Worm (Caenorhabditis elegans) whole organism, L3 larva: ENCODE results near the gene C16C8.22.

Experiments
- R02D3.7 ChIP-seq: fragments of 150-350 bp; optimal IDR thresholded peaks from 2 replicates; lab custom pipeline; 2014; ENCODE audit warnings: missing biosample characterization, missing genetic modification characterization
- ZK546.5 ChIP-seq: sonication (generic microtip); optimal IDR thresholded peaks from 2 replicates; lab custom pipeline; 2017; ENCODE audit warnings: missing biosample characterization, missing genetic modification characterization
- aly-2 ChIP-seq: fragments of 150-350 bp; optimal IDR thresholded peaks from 2 replicates; lab custom pipeline; 2014; ENCODE audit warnings: missing biosample characterization, missing genetic modification characterization
- ama-1 ChIP-seq: fragments of 150-350 bp; optimal IDR thresholded peaks from 2 replicates; lab custom pipeline; 2018
- ceh-16 ChIP-seq: sonication (generic microtip); optimal IDR thresholded peaks from 2 replicates; lab custom pipeline; 2017; ENCODE audit warnings: missing biosample characterization, missing genetic modification characterization
- ceh-28 ChIP-seq: fragments of 150-350 bp; optimal IDR thresholded peaks from 2 replicates; lab custom pipeline; 2014; ENCODE audit warnings: missing biosample characterization, missing genetic modification reagents, missing genetic modification characterization
- ceh-82 ChIP-seq: fragments of 150-350 bp; optimal IDR thresholded peaks from 2 replicates; lab custom pipeline; 2014; ENCODE audit warnings: missing biosample characterization, missing genetic modification characterization
- ceh-9 ChIP-seq: sonication (generic microtip); optimal IDR thresholded peaks from 2 replicates; lab custom pipeline; 2018; ENCODE audit warnings: missing biosample characterization, missing genetic modification characterization
- egl-5 ChIP-seq: fragments of 150-350 bp; optimal IDR thresholded peaks from 2 replicates; lab custom pipeline; 2017; ENCODE audit warnings: missing biosample characterization, missing genetic modification reagents, missing genetic modification characterization, inconsistent platforms
- elt-1 ChIP-seq: fragments of 150-350 bp; optimal IDR thresholded peaks from 2 replicates; lab custom pipeline; 2014; ENCODE audit warnings: missing biosample characterization, missing genetic modification characterization
- elt-2 ChIP-seq: sonication (generic microtip); optimal IDR thresholded peaks from 2 replicates; lab custom pipeline; 2016; ENCODE audit warnings: missing genetic modification reagents, mild to moderate bottlenecking, missing genetic modification characterization, missing compliant biosample characterization
- elt-3 ChIP-seq, 3 experiments: fragments of 150-350 bp in 1 of 3; sonication (generic microtip) in 2 of 3; optimal IDR thresholded peaks; 2 replicates in 2 of 3; 4 replicates in 1 of 3; lab custom pipeline; 2014 to 2017; ENCODE audit warnings: missing biosample characterization in 3 of 3, missing genetic modification characterization in 3 of 3
- fkh-2 ChIP-seq: fragments of 150-350 bp; optimal IDR thresholded peaks from 2 replicates; lab custom pipeline; 2014; ENCODE audit warnings: missing biosample characterization, missing genetic modification reagents, missing genetic modification characterization
- fos-1 ChIP-seq: fragments of 150-350 bp; optimal IDR thresholded peaks from 2 replicates; lab custom pipeline; 2014; ENCODE audit warnings: missing biosample characterization, missing genetic modification characterization
- hmg-11 ChIP-seq: sonication (generic microtip); optimal IDR thresholded peaks from 2 replicates; lab custom pipeline; 2016; ENCODE audit warnings: missing genetic modification characterization, missing compliant biosample characterization
- jun-1 ChIP-seq: fragments of 150-350 bp; optimal IDR thresholded peaks from 2 replicates; lab custom pipeline; 2014; ENCODE audit warnings: missing biosample characterization, missing genetic modification reagents, missing genetic modification characterization
- lin-15B ChIP-seq: fragments of 150-350 bp; optimal IDR thresholded peaks from 2 replicates; lab custom pipeline; 2014; ENCODE audit warnings: missing biosample characterization, missing genetic modification characterization
- lin-39 ChIP-seq: fragments of 150-350 bp; optimal IDR thresholded peaks from 2 replicates; lab custom pipeline; 2018; ENCODE audit warnings: missing biosample characterization, missing genetic modification reagents, missing genetic modification characterization
- lsy-12 ChIP-seq: sonication (generic microtip); optimal IDR thresholded peaks from 2 replicates; lab custom pipeline; 2016; ENCODE audit warnings: mild to moderate bottlenecking, missing genetic modification characterization, missing compliant biosample characterization
- mml-1 ChIP-seq: fragments of 150-350 bp; sonication (generic microtip); optimal IDR thresholded peaks from 3 replicates; lab custom pipeline; 2014; ENCODE audit warnings: missing biosample characterization, missing genetic modification characterization
- nfya-1 ChIP-seq: sonication (generic microtip); optimal IDR thresholded peaks from 2 replicates; lab custom pipeline; 2017; ENCODE audit warnings: missing genetic modification characterization, mild to moderate bottlenecking, missing compliant biosample characterization, antibody characterized with exemption, moderate library complexity; ENCODE audit not compliant: insufficient read depth
- nhr-11 ChIP-seq: fragments of 150-350 bp; optimal IDR thresholded peaks from 2 replicates; lab custom pipeline; 2014; ENCODE audit warnings: missing biosample characterization, missing genetic modification characterization
- nhr-12 ChIP-seq: fragments of 150-350 bp; optimal IDR thresholded peaks from 2 replicates; lab custom pipeline; 2014; ENCODE audit warnings: missing biosample characterization, missing genetic modification characterization
- nhr-23 ChIP-seq: fragments of 150-350 bp; optimal IDR thresholded peaks from 2 replicates; lab custom pipeline; 2014; ENCODE audit warnings: missing biosample characterization, missing genetic modification reagents, missing genetic modification characterization
- nhr-237 ChIP-seq: fragments of 150-350 bp; optimal IDR thresholded peaks from 2 replicates; lab custom pipeline; 2014; ENCODE audit warnings: missing biosample characterization, missing genetic modification characterization
- nhr-25 ChIP-seq: sonication (generic microtip); optimal IDR thresholded peaks from 2 replicates; lab custom pipeline; 2017; ENCODE audit warnings: missing biosample characterization, missing genetic modification characterization
- nhr-28 ChIP-seq: fragments of 150-350 bp; optimal IDR thresholded peaks from 2 replicates; lab custom pipeline; 2014; ENCODE audit warnings: missing biosample characterization, missing genetic modification characterization
- nhr-43 ChIP-seq: sonication (generic microtip); optimal IDR thresholded peaks from 2 replicates; lab custom pipeline; 2016; ENCODE audit warnings: mild to moderate bottlenecking, missing genetic modification characterization, missing compliant biosample characterization; ENCODE audit not compliant: poor library complexity, severe bottlenecking
- nhr-76 ChIP-seq: fragments of 150-350 bp; sonication (generic microtip); optimal IDR thresholded peaks from 5 replicates; lab custom pipeline; 2014; ENCODE audit warnings: missing biosample characterization, missing genetic modification characterization
- nhr-77 ChIP-seq: fragments of 150-350 bp; optimal IDR thresholded peaks from 2 replicates; lab custom pipeline; 2014; ENCODE audit warnings: missing biosample characterization, missing genetic modification characterization
- pha-4 ChIP-seq: fragments of 150-350 bp; optimal IDR thresholded peaks from 2 replicates; lab custom pipeline; 2014; ENCODE audit warnings: missing biosample characterization, missing genetic modification reagents, missing genetic modification characterization
- pqm-1 ChIP-seq: fragments of 150-350 bp; optimal IDR thresholded peaks from 2 replicates; lab custom pipeline; 2017; ENCODE audit warnings: missing biosample characterization, missing genetic modification characterization, inconsistent platforms
- snpc-4 ChIP-seq: fragments of 150-350 bp; optimal IDR thresholded peaks from 2 replicates; lab custom pipeline; 2014; ENCODE audit warnings: missing biosample characterization, missing genetic modification characterization
- tbx-2 ChIP-seq: sonication (generic microtip); optimal IDR thresholded peaks from 2 replicates; lab custom pipeline; 2016; ENCODE audit warnings: mild to moderate bottlenecking, missing genetic modification characterization, missing compliant biosample characterization
- unc-62 ChIP-seq: fragments of 150-350 bp; sonication (generic microtip); optimal IDR thresholded peaks from 4 replicates; lab custom pipeline; 2014; ENCODE audit warnings: missing biosample characterization, missing genetic modification reagents, missing genetic modification characterization
- zag-1 ChIP-seq: fragments of 150-350 bp; optimal IDR thresholded peaks from 2 replicates; lab custom pipeline; 2014; ENCODE audit warnings: missing biosample characterization, missing genetic modification characterization
- ztf-11 ChIP-seq: fragments of 150-350 bp; optimal IDR thresholded peaks from 2 replicates; lab custom pipeline; 2014; ENCODE audit warnings: missing biosample characterization, missing genetic modification characterization
- ztf-4 ChIP-seq: fragments of 150-350 bp; optimal IDR thresholded peaks from 2 replicates; lab custom pipeline; 2014; ENCODE audit warnings: missing biosample characterization, missing genetic modification characterization

C16C8.22 gene

ce11 chrII:3473744-3474143 is 30.7 kb upstream of the C16C8.22 start, which contains the start of gene sdz-32:
TSS of gene sdz-32 (plus strand) at chrII:3474044.
- TF ChIP-seq aly-2 (tag; lab: Kevin White, UChicago): no peak
- TF ChIP-seq ztf-11 (tag; lab: Kevin White, UChicago): no peak
- no peak for TF ChIP-seq unc-62 (GFP tag; lab: Kevin White, UChicago)
- TF ChIP-seq nhr-23 (tag; lab: Kevin White, UChicago): no peak
- no peak for TF ChIP-seq pha-4 (tag; lab: Kevin White, UChicago)
- TF ChIP-seq ztf-4: no peak
- TF ChIP-seq lsy-12 (tag; lab: Kevin White, UChicago): no peak
- TF ChIP-seq jun-1 (tag; lab: Kevin White, UChicago): no peak
- TF ChIP-seq nfya-1 (tag; lab: Kevin White, UChicago): no peak
- no peak for TF ChIP-seq egl-5 (tag; lab: Kevin White, UChicago)
- TF ChIP-seq ama-1 (lab: Kevin White, UChicago): no peak
- no peak for TF ChIP-seq nhr-77 (tag; lab: Kevin White, UChicago)
- no peak for TF ChIP-seq pqm-1 (tag; lab: Kevin White, UChicago)
- TF ChIP-seq ceh-82 (tag; lab: Kevin White, UChicago): no peak
- no peak for TF ChIP-seq zag-1 (tag; lab: Kevin White, UChicago)
- no peak for TF ChIP-seq R02D3.7
- TF ChIP-seq ceh-9 (tag; lab: Kevin White, UChicago): no peak
- no peak for TF ChIP-seq mml-1 (tag; lab: Kevin White, UChicago)

ce11 chrII:3472817-3473216 is 29.8 kb upstream of the C16C8.22 start, which contains the start of gene Y49F6B.6:
TSS of gene Y49F6B.6 (plus strand) at chrII:3473117.
- no peak for TF ChIP-seq ztf-11 (tag; lab: Kevin White, UChicago)
- no peak for TF ChIP-seq zag-1 (tag; lab: Kevin White, UChicago)
- no peak for TF ChIP-seq hmg-11 (tag; lab: Kevin White, UChicago)
- no peak for TF ChIP-seq nhr-43 (tag; lab: Kevin White, UChicago)
- TF ChIP-seq elt-1 (tag; lab: Kevin White, UChicago): no peak
- TF ChIP-seq pha-4 (tag; lab: Kevin White, UChicago): no peak
- TF ChIP-seq nhr-237 (tag; lab: Kevin White, UChicago): no peak
- TF ChIP-seq nhr-25: no peak
- no peak for TF ChIP-seq elt-3 (tag; optimal IDR thresholded peaks at IDR 0.05; lab: Kevin White, UChicago)
- TF ChIP-seq lsy-12 (tag; lab: Kevin White, UChicago): no peak
- no peak for TF ChIP-seq ceh-9 (tag; lab: Kevin White, UChicago)

- TF ChIP-seq zag-1 (tag; lab: Kevin White, UChicago) (no peak), ztf-11 (tag; lab: Kevin White, UChicago) (no peak), nhr-12 (tag; lab: Kevin White, UChicago) (no peak), hmg-11 (tag; lab: Kevin White, UChicago) (no peak), aly-2 (tag; lab: Kevin White, UChicago) (no peak), snpc-4 (tag; lab: Kevin White, UChicago) (no peak), tbx-2 (no peak), jun-1 (tag; lab: Kevin White, UChicago) (no peak), nhr-76 (no peak), fos-1 (tag; lab: Kevin White, UChicago) (no peak)
Observed at ce11 chrII:3472316-3472715, 29.3 kb upstream of the C16C8.22 start, which contains the start of gene Y49F6B.12. TSS of gene Y49F6B.12 (minus strand) at chrII:3472416.

ce11 chrII:3471603-3472002 is 28.5 kb upstream of the C16C8.22 start, which contains the start of gene Y49F6B.13:
TSS of gene Y49F6B.13 (minus strand) at chrII:3471703.
- TF ChIP-seq ztf-11 (tag; lab: Kevin White, UChicago): no peak
- TF ChIP-seq unc-62 (GFP tag; lab: Kevin White, UChicago): no peak
- TF ChIP-seq nhr-28 (tag; lab: Kevin White, UChicago): no peak

- no peak for TF ChIP-seq pha-4 (tag; lab: Kevin White, UChicago)
- TF ChIP-seq ceh-16: no peak
- TF ChIP-seq lin-39: no peak
- TF ChIP-seq lin-15B (tag; lab: Kevin White, UChicago): no peak
- TF ChIP-seq zag-1 (tag; lab: Kevin White, UChicago): no peak
- TF ChIP-seq elt-2 (tag; lab: Kevin White, UChicago): no peak
- TF ChIP-seq jun-1 (tag; lab: Kevin White, UChicago): no peak
- TF ChIP-seq fos-1 (tag; lab: Kevin White, UChicago): no peak
- TF ChIP-seq ceh-28 (tag; lab: Kevin White, UChicago): no peak
- TF ChIP-seq ztf-11 (tag; lab: Kevin White, UChicago): no peak
- TF ChIP-seq ZK546.5 (tag; lab: Kevin White, UChicago): no peak
- TF ChIP-seq nhr-11 (tag; lab: Kevin White, UChicago): no peak
- TF ChIP-seq elt-1 (tag; lab: Kevin White, UChicago): no peak
- no peak for TF ChIP-seq nhr-237 (tag; lab: Kevin White, UChicago)
- TF ChIP-seq hmg-11 (tag; lab: Kevin White, UChicago): no peak
- TF ChIP-seq unc-62 (GFP tag; lab: Kevin White, UChicago): no peak
- no peak for TF ChIP-seq fkh-2 (tag; lab: Kevin White, UChicago)
- no peak for TF ChIP-seq nhr-77 (tag; lab: Kevin White, UChicago)
- TF ChIP-seq pqm-1 (tag; lab: Kevin White, UChicago): no peak
Observed at ce11 chrII:3470549-3470948, 27.5 kb upstream of the C16C8.22 start, which contains the start of gene Y49F6B.20. TSS of gene Y49F6B.20 (minus strand) at chrII:3470649.
